Worm (Caenorhabditis elegans) whole organism, late embryonic: ENCODE results near the gene Y9C9A.5.

Source experiments
- ceh-2 ChIP-seq: sonication (generic microtip); optimal IDR thresholded peaks from 2 replicates; lab custom pipeline; 2016; ENCODE audit warnings: missing genotype, missing genetic modification characterization, missing compliant biosample characterization
- nhr-11 ChIP-seq: fragments of 150-350 bp; optimal IDR thresholded peaks from 2 replicates; lab custom pipeline; 2014; ENCODE audit warnings: missing biosample characterization, missing genetic modification characterization

DNA sequence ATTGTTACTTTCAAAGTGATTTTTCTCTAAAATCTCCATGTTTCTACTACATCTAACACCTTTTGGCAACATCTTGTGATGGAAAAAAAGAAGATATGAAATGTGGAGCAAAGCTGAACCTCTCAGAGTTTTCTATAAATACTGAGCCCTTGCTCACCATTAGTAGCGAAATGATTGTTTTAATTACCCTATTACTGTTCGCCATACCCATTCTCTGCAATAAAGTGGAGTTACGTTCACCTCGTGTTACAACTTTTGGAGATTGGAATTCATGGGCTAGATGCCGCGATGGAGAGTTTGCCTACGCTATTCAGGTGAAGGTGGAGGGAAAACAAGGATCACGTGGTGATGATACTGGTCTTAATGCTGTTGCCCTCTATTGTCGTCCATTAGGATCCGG, 22.1 kb downstream of the Y9C9A.5 start, which contains the start of gene txt-3:
- TF ChIP-seq ceh-2 (tag; lab: Kevin White, UChicago) (no peak), nhr-11 (tag; lab: Kevin White, UChicago) (no peak)
